Fruit fly (Drosophila melanogaster) whole organism, embryonic: ENCODE results near the gene mRpL46.
A peak's percentile ranks its signal among the peaks of the same experiment; 100 is the strongest.

Experiments
- B-H1 ChIP-seq: fragments of 200-800 bp; sonication (Bioruptor generic); IDR thresholded peaks from 3 replicates; pipeline ENCODE4 v1.3.6; 2022; ENCODE audit warnings: missing biosample characterization, missing genetic modification characterization
- CG10147 ChIP-seq: fragments of 200-800 bp; sonication (Bioruptor generic); optimal IDR thresholded peaks from 2 replicates; lab custom pipeline; 2019; ENCODE audit warnings: missing biosample characterization, mild to moderate bottlenecking, missing genetic modification characterization, moderate library complexity
- CG10431 ChIP-seq: fragments of 200-800 bp; sonication (Bioruptor generic); optimal IDR thresholded peaks from 3 replicates; lab custom pipeline; 2018; ENCODE audit warnings: missing biosample characterization, mild to moderate bottlenecking, missing genetic modification characterization
- CG11247 ChIP-seq: fragments of 200-800 bp; sonication (Bioruptor generic); IDR thresholded peaks from 2 replicates; pipeline ENCODE4 v1.3.6; 2022; ENCODE audit warnings: missing biosample characterization, missing genetic modification characterization
- CG11723 ChIP-seq: fragments of 200-800 bp; sonication (Bioruptor generic); optimal IDR thresholded peaks from 2 replicates; lab custom pipeline; 2017; ENCODE audit warnings: missing biosample characterization, mild to moderate bottlenecking, missing genetic modification characterization
- CG12104 ChIP-seq: fragments of 200-800 bp; sonication (Bioruptor generic); optimal IDR thresholded peaks from 3 replicates; lab custom pipeline; 2016; ENCODE audit warnings: missing biosample characterization, missing genetic modification characterization
- CG12299 ChIP-seq: fragments of 200-800 bp; sonication (Bioruptor generic); optimal IDR thresholded peaks from 2 replicates; lab custom pipeline; 2018; ENCODE audit warnings: missing biosample characterization, mild to moderate bottlenecking, missing genetic modification characterization
- CG14667 ChIP-seq: fragments of 200-800 bp; sonication (Bioruptor generic); IDR thresholded peaks from 2 replicates; pipeline ENCODE4 v1.3.6; 2022; ENCODE audit warnings: missing biosample characterization, missing genetic modification characterization
- CG14965 ChIP-seq: fragments of 200-800 bp; sonication (Bioruptor generic); optimal IDR thresholded peaks from 2 replicates; lab custom pipeline; 2016; ENCODE audit warnings: missing biosample characterization, missing genetic modification characterization, borderline replicate concordance
- CG15696 ChIP-seq: fragments of 200-800 bp; sonication (Bioruptor generic); optimal IDR thresholded peaks from 2 replicates; lab custom pipeline; 2019; ENCODE audit warnings: missing biosample characterization, mild to moderate bottlenecking, missing genetic modification characterization, moderate library complexity
- CG16813 ChIP-seq: fragments of 200-800 bp; sonication (Bioruptor generic); IDR thresholded peaks from 3 replicates; pipeline ENCODE4 v1.3.6; 2022; ENCODE audit warnings: missing biosample characterization, missing genetic modification characterization; ENCODE audit not compliant: partially characterized antibody
- CG18011 ChIP-seq: fragments of 200-800 bp; sonication (Bioruptor generic); optimal IDR thresholded peaks from 2 replicates; lab custom pipeline; 2017; ENCODE audit warnings: missing biosample characterization, missing genetic modification characterization, mild to moderate bottlenecking, moderate library complexity, missing genotype
- CG30403 ChIP-seq: fragments of 200-800 bp; sonication (Bioruptor generic); optimal IDR thresholded peaks from 3 replicates; lab custom pipeline; 2016; ENCODE audit warnings: missing biosample characterization, missing genetic modification characterization
- CG32772 ChIP-seq: fragments of 200-800 bp; sonication (Bioruptor generic); IDR thresholded peaks from 2 replicates; pipeline ENCODE4 v1.3.6; 2022; ENCODE audit warnings: missing biosample characterization, missing genetic modification characterization
- CG34224 ChIP-seq: fragments of 200-800 bp; sonication (Bioruptor generic); IDR thresholded peaks from 3 replicates; pipeline ENCODE4 v1.3.6; 2022; ENCODE audit warnings: missing biosample characterization, missing genetic modification characterization; ENCODE audit not compliant: partially characterized antibody
- CG4328 ChIP-seq: fragments of 200-800 bp; sonication (Bioruptor generic); optimal IDR thresholded peaks from 3 replicates; lab custom pipeline; 2017; ENCODE audit warnings: missing biosample characterization, missing genetic modification reagents, missing genetic modification characterization
- CG7357 ChIP-seq: fragments of 200-800 bp; sonication (Bioruptor generic); IDR thresholded peaks from 3 replicates; pipeline ENCODE4 v1.3.6; 2022; ENCODE audit warnings: missing biosample characterization, missing genetic modification characterization
- CG7556 ChIP-seq: fragments of 200-800 bp; sonication (Bioruptor generic); optimal IDR thresholded peaks from 2 replicates; lab custom pipeline; 2017; ENCODE audit warnings: missing biosample characterization, mild to moderate bottlenecking, missing genetic modification characterization
- CG7963 ChIP-seq: fragments of 200-800 bp; sonication (Bioruptor generic); IDR thresholded peaks from 3 replicates; pipeline ENCODE4 v1.3.6; 2022; ENCODE audit warnings: missing biosample characterization, missing genetic modification characterization; ENCODE audit not compliant: partially characterized antibody
- CG9437 ChIP-seq: fragments of 200-800 bp; sonication (Bioruptor generic); optimal IDR thresholded peaks from 2 replicates; lab custom pipeline; 2018; ENCODE audit warnings: missing biosample characterization, mild to moderate bottlenecking, missing genetic modification characterization
- Doc2 ChIP-seq: fragments of 200-800 bp; sonication (Bioruptor generic); IDR thresholded peaks from 2 replicates; pipeline ENCODE4 v1.3.6; 2022; ENCODE audit warnings: missing biosample characterization, missing genetic modification characterization
- Drgx ChIP-seq: fragments of 200-800 bp; sonication (Bioruptor generic); IDR thresholded peaks from 2 replicates; pipeline ENCODE4 v1.3.6; 2022; ENCODE audit warnings: missing biosample characterization, missing genetic modification characterization
- ERR ChIP-seq: fragments of 200-800 bp; sonication (Bioruptor generic); optimal IDR thresholded peaks from 2 replicates; lab custom pipeline; 2016; ENCODE audit warnings: missing biosample characterization, missing genetic modification characterization
- Fer2 ChIP-seq: fragments of 200-800 bp; sonication (Bioruptor generic); optimal IDR thresholded peaks from 2 replicates; lab custom pipeline; 2018; ENCODE audit warnings: missing biosample characterization, mild to moderate bottlenecking, missing genetic modification characterization, moderate library complexity
- H2.0 ChIP-seq: fragments of 200-800 bp; sonication (Bioruptor generic); IDR thresholded peaks from 2 replicates; pipeline ENCODE4 v1.3.6; 2022; ENCODE audit warnings: missing biosample characterization, missing genetic modification characterization
- HmgD ChIP-seq: fragments of 200-800 bp; sonication (Bioruptor generic); optimal IDR thresholded peaks from 3 replicates; lab custom pipeline; 2016; ENCODE audit warnings: missing biosample characterization, missing genetic modification characterization
- Hmx ChIP-seq: fragments of 200-800 bp; sonication (Bioruptor generic); optimal IDR thresholded peaks from 2 replicates; lab custom pipeline; 2016; ENCODE audit warnings: missing biosample characterization, missing genetic modification characterization
- Jarid2 ChIP-seq: fragments of 200-800 bp; sonication (Bioruptor generic); optimal IDR thresholded peaks from 3 replicates; lab custom pipeline; 2017; ENCODE audit warnings: mild to moderate bottlenecking, missing biosample characterization, missing genetic modification reagents, missing genetic modification characterization
- Kr ChIP-seq: fragments of 200-800 bp; sonication (Bioruptor generic); optimal IDR thresholded peaks from 2 replicates; lab custom pipeline; 2017; ENCODE audit warnings: missing biosample characterization, mild to moderate bottlenecking, missing genetic modification characterization
- Lhr ChIP-seq: fragments of 200-800 bp; sonication (Bioruptor generic); optimal IDR thresholded peaks from 3 replicates; lab custom pipeline; 2017; ENCODE audit warnings: mild to moderate bottlenecking, missing biosample characterization, missing genetic modification reagents, missing genetic modification characterization
- MESR4 ChIP-seq: fragments of 200-800 bp; sonication (Bioruptor generic); optimal IDR thresholded peaks from 2 replicates; lab custom pipeline; 2018; ENCODE audit warnings: missing biosample characterization, mild to moderate bottlenecking, missing genetic modification characterization, moderate library complexity
- Max ChIP-seq: fragments of 200-800 bp; sonication (Bioruptor generic); optimal IDR thresholded peaks from 2 replicates; lab custom pipeline; 2016; ENCODE audit warnings: missing biosample characterization, mild to moderate bottlenecking, missing genetic modification characterization
- NK7.1 ChIP-seq: fragments of 200-800 bp; sonication (Bioruptor generic); optimal IDR thresholded peaks from 3 replicates; lab custom pipeline; 2016; ENCODE audit warnings: missing biosample characterization, missing genetic modification characterization
- Nf-YB ChIP-seq: fragments of 200-800 bp; sonication (Bioruptor generic); optimal IDR thresholded peaks from 3 replicates; lab custom pipeline; 2019; ENCODE audit warnings: missing biosample characterization, mild to moderate bottlenecking, missing genetic modification characterization, moderate library complexity
- Pdp1 ChIP-seq, 2 experiments: fragments of 200-800 bp; sonication (Bioruptor generic); optimal IDR thresholded peaks; 3 replicates each; lab custom pipeline; 2016; ENCODE audit warnings: missing biosample characterization in 2 of 2, missing genetic modification characterization in 2 of 2, mild to moderate bottlenecking in 1 of 2, moderate library complexity in 1 of 2
- Poxn ChIP-seq: fragments of 200-800 bp; sonication (Bioruptor generic); IDR thresholded peaks from 2 replicates; pipeline ENCODE4 v1.3.6; 2022; ENCODE audit warnings: missing biosample characterization, missing genetic modification characterization
- bigmax ChIP-seq: fragments of 200-800 bp; sonication (Bioruptor generic); optimal IDR thresholded peaks from 2 replicates; lab custom pipeline; 2018; ENCODE audit warnings: missing biosample characterization, mild to moderate bottlenecking, missing genetic modification characterization
- btn ChIP-seq: fragments of 200-800 bp; sonication (Bioruptor generic); optimal IDR thresholded peaks from 2 replicates; lab custom pipeline; 2016; ENCODE audit warnings: missing biosample characterization, missing genetic modification characterization
- dmrt99B ChIP-seq: fragments of 200-800 bp; sonication (Bioruptor generic); optimal IDR thresholded peaks from 2 replicates; lab custom pipeline; 2018; ENCODE audit warnings: missing biosample characterization, mild to moderate bottlenecking, missing genetic modification characterization, moderate library complexity
- gsb-n ChIP-seq: fragments of 200-800 bp; sonication (Bioruptor generic); optimal IDR thresholded peaks from 3 replicates; lab custom pipeline; 2018; ENCODE audit warnings: missing biosample characterization, mild to moderate bottlenecking, missing genetic modification characterization
- kay ChIP-seq: fragments of 200-800 bp; sonication (Bioruptor generic); optimal IDR thresholded peaks from 2 replicates; lab custom pipeline; 2016; ENCODE audit warnings: missing biosample characterization, missing genetic modification characterization
- odd ChIP-seq: fragments of 200-800 bp; sonication (Bioruptor generic); optimal IDR thresholded peaks from 2 replicates; lab custom pipeline; 2017; ENCODE audit warnings: missing biosample characterization, mild to moderate bottlenecking, missing genetic modification characterization
- prd ChIP-seq, 3 experiments: fragments of >200 bp in 2 of 3; fragments of 200-800 bp in 1 of 3; sonication (Bioruptor generic) in 1 of 3; optimal IDR thresholded peaks in 2 of 3; IDR thresholded peaks in 1 of 3; 2 replicates in 2 of 3; 3 replicates in 1 of 3; pipeline versions ENCODE4 v1.3.6 to Lab custom; 2017 to 2022; ENCODE audit warnings: missing biosample characterization in 1 of 3, missing genetic modification characterization in 1 of 3
- tll ChIP-seq, 2 experiments: fragments of 200-800 bp in 1 of 2; fragments of >200 bp in 1 of 2; sonication (Bioruptor generic) in 1 of 2; optimal IDR thresholded peaks; 2 replicates each; lab custom pipeline; 2017 to 2019; ENCODE audit warnings: missing biosample characterization in 2 of 2, missing genetic modification characterization in 2 of 2, mild to moderate bottlenecking in 1 of 2, moderate library complexity in 1 of 2
- toy ChIP-seq: fragments of 200-800 bp; sonication (Bioruptor generic); IDR thresholded peaks from 2 replicates; pipeline ENCODE4 v1.3.6; 2022; ENCODE audit warnings: missing biosample characterization, missing genetic modification characterization
- tx ChIP-seq: fragments of 200-800 bp; sonication (Bioruptor generic); optimal IDR thresholded peaks from 2 replicates; lab custom pipeline; 2016; ENCODE audit warnings: missing biosample characterization, missing genetic modification characterization
- vvl ChIP-seq: fragments of 200-800 bp; sonication (Bioruptor generic); IDR thresholded peaks from 2 replicates; pipeline ENCODE4 v1.3.6; 2022; ENCODE audit warnings: missing biosample characterization, missing genetic modification characterization

Gene mRpL46

DNA sequence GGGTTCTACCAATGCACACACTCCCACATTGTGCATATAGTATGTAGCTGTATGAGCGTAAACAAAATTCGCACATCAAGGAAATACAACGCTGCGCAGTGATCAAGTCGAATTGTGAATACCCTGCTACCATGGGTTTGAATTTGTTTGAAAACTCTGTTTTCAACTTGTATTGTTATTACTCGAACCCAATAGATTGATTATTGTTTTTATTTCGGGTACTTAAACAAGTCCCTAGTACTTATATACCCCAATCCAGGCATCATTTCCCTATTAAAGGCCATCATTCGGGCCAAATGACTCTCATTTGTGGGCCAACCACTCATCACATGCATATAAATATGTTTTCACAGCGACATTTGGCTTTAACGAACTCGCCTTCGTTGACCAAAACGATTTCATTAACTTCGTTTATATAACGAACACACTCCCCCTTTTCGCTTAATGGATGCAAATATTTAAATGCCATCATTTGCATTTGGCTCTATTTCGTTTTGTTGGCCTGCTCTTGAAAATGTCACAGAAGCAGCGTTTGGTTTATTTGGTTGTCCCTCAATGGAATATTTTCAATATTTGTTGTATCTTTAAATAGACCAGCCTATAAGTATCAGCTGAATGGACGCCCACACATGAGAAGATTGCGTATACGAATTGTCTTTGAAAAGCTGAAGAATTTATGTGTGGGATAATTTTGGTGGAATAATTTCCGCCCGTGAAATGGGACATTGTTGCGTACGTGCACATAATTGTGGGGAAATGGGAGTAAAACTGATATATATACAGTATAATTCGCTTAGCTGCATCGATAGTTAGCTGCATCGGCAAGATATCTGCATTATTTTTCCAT lies 36.9 kb upstream of the mRpL46 start (continued):
- TF ChIP-seq CG4328: no peak
- TF ChIP-seq dmrt99B: peak; percentile 77
- TF ChIP-seq CG7556 (GFP tag; lab: Kevin White, UChicago): peak; percentile 7
- peak; percentile 24; the same call in 1 of the 2 replicates for TF ChIP-seq Poxn (GFP tag; lab: Robert Waterston, UW)
- TF ChIP-seq Drgx: peak; percentile 52
- TF ChIP-seq HmgD: no peak
- no peak for TF ChIP-seq MESR4 (GFP tag; lab: Kevin White, UChicago)
- TF ChIP-seq odd: peak; percentile 35
- TF ChIP-seq Kr (GFP tag; lab: Kevin White, UChicago): no peak
- no peak for TF ChIP-seq CG14965 (GFP tag; lab: Kevin White, UChicago)
- TF ChIP-seq CG11247 (GFP tag; lab: Robert Waterston, UW): peak; percentile 71
- TF ChIP-seq CG12104 (GFP tag; lab: Kevin White, UChicago): no peak
- TF ChIP-seq Pdp1 (GFP tag; optimal IDR thresholded peaks at IDR 0.05; lab: Kevin White, UChicago): peak; percentile 6 to 78
- no peak for TF ChIP-seq CG18011 (GFP tag; lab: Kevin White, UChicago)
- no peak for TF ChIP-seq Jarid2 (GFP tag; lab: Kevin White, UChicago)
- TF ChIP-seq CG15696: no peak
- no peak for TF ChIP-seq CG10147 (GFP tag; lab: Kevin White, UChicago)
- no peak for TF ChIP-seq CG12299 (tag; lab: Kevin White, UChicago)
- no peak for TF ChIP-seq bigmax
- peak; percentile 16; the same call in 1 of the 2 replicates for TF ChIP-seq Doc2 (GFP tag; lab: Robert Waterston, UW)
- TF ChIP-seq prd (optimal IDR thresholded peaks at IDR 0.05; lab: Kevin White, UChicago): no peak
- peak; percentile 78 for TF ChIP-seq prd (GFP tag; IDR thresholded peaks at IDR 0.05; lab: Robert Waterston, UW)
- peak; percentile 43; the same call in 1 of the 2 replicates for TF ChIP-seq CG14667 (GFP tag; lab: Robert Waterston, UW)
- TF ChIP-seq CG11723 (GFP tag; lab: Kevin White, UChicago): peak; percentile 39
- TF ChIP-seq gsb-n: no peak
- TF ChIP-seq CG9437: peak; percentile 15
- TF ChIP-seq toy: peak; percentile 43; the same call in 1 of the 2 replicates
- TF ChIP-seq Fer2 (tag; lab: Kevin White, UChicago): no peak
- TF ChIP-seq Lhr: no peak
- no peak for TF ChIP-seq CG16813 (GFP tag; lab: Robert Waterston, UW)
- TF ChIP-seq CG34224 (GFP tag; lab: Robert Waterston, UW): no peak
- TF ChIP-seq tll (GFP tag; optimal IDR thresholded peaks at IDR 0.05; lab: Kevin White, UChicago): no peak
- TF ChIP-seq Max (GFP tag; lab: Kevin White, UChicago): no peak
- TF ChIP-seq CG7963: no peak
- peak; percentile 21 for TF ChIP-seq NK7.1 (GFP tag; lab: Kevin White, UChicago)
- peak; percentile 66; the same call in 2 of the 3 replicates for TF ChIP-seq CG7357 (GFP tag; lab: Robert Waterston, UW)
- no peak for TF ChIP-seq btn (GFP tag; lab: Kevin White, UChicago)
- peak; percentile 37 for TF ChIP-seq kay
- TF ChIP-seq vvl (GFP tag; lab: Robert Waterston, UW): peak; percentile 89
- TF ChIP-seq CG30403 (GFP tag; lab: Kevin White, UChicago): peak; percentile 67
- no peak for TF ChIP-seq CG10431 (GFP tag; lab: Kevin White, UChicago)
- TF ChIP-seq ERR (GFP tag; lab: Kevin White, UChicago): no peak
- peak; percentile 81 for TF ChIP-seq B-H1 (GFP tag; lab: Robert Waterston, UW)
- TF ChIP-seq Hmx (GFP tag; lab: Kevin White, UChicago): peak; percentile 46
- TF ChIP-seq tx: peak; percentile 51
- TF ChIP-seq Nf-YB (GFP tag; lab: Kevin White, UChicago): no peak
- peak; percentile 77 for TF ChIP-seq H2.0 (GFP tag; lab: Robert Waterston, UW)
- peak; percentile 65; the same call in 1 of the 2 replicates for TF ChIP-seq CG32772 (GFP tag; lab: Robert Waterston, UW)
